Worm (Caenorhabditis elegans): ENCODE measurements around the gene sre-41.
A peak's percentile ranks its signal among the peaks of the same experiment; 100 is the strongest.

sre-41 gene

ce11 chrII:12380888-12381287 lies 7.2 kb upstream of the sre-41 start:
- TF ChIP-seq flt-1 (GFP tag; IDR thresholded peaks at IDR 0.05) (no peak), cog-1 (tag; optimal IDR thresholded peaks at IDR 0.05) (no peak), ztf-29 (GFP tag; IDR thresholded peaks at IDR 0.05) (no peak), med-1 (GFP tag; optimal IDR thresholded peaks at IDR 0.05; ENCODE audit: insufficient read depth) (no peak), klf-2 (GFP tag; conservative IDR thresholded peaks at IDR 0.05) (no peak), tab-1 (GFP tag; IDR thresholded peaks at IDR 0.05) (no peak), T22C8.4 (GFP tag; IDR thresholded peaks at IDR 0.05) (no peak), ref-1 (GFP tag; conservative IDR thresholded peaks at IDR 0.05) (no peak), ztf-23 (GFP tag; IDR thresholded peaks at IDR 0.05) (no peak)

DNA sequence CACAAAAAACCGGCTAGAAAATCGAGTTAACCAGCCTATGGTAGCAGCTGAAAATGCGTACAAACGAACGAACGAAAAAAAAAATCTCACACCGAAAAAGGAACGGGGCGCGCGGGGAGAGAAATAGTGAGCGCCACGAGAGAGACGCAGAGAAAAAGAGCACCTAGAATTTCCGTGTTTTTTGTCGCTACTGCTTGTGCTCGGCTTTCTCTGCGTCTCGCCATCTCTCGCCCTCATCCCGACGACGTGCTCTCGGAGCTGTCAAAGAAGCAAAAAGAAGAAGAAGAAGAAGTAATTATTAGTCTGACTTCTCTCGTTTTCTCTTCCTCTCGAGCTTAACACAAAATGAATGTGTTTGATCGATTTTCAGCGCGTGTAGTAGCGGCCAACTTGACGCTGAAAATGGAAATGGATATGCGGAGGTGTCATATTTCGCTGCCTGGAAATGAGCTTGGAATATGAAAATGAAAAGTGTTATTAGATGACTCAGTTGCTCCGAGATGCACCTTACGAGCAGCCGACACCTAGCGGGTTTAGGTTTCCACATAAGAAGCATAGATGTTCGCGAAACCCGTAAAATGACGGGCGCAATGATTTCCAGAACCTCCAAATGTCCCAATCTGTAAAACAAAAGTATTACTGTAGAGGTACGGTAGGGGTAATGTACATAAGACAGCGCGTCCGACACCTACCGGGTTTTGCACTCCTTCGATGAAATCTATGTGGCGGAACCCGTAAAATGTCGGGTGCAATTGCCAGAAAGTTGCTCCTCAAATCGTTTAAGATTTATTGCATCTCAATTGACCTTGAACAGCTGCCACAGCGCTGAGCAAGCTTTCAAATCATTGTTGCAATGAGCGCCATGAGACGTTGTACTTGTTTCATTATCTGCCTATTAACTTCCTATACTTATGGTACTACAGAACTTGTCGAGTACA lies 5.2 kb upstream of the sre-41 start, which contains the start of gene btb-14:
btb-14 (plus strand) TSS at position 839 of the 938 bp plus-strand sequence.
- TF ChIP-seq cog-1 (tag; optimal IDR thresholded peaks at IDR 0.05), result no peak

ce11 chrII:12385815-12386214 lies 2.3 kb upstream of the sre-41 start:
- TF ChIP-seq ref-1 (GFP tag; conservative IDR thresholded peaks at IDR 0.05) (no peak), cog-1 (tag; optimal IDR thresholded peaks at IDR 0.05) (no peak), med-1 (GFP tag; optimal IDR thresholded peaks at IDR 0.05; ENCODE audit: insufficient read depth) (no peak), T22C8.4 (GFP tag; IDR thresholded peaks at IDR 0.05) (no peak), tab-1 (GFP tag; IDR thresholded peaks at IDR 0.05) (no peak), klf-2 (GFP tag; conservative IDR thresholded peaks at IDR 0.05) (no peak)

ce11 chrII:12386781-12387180 lies 1.3 kb upstream of the sre-41 start, which contains the start of gene sre-42:
Gene sre-42 (minus strand): TSS chrII:12386881.
- TF ChIP-seq T22C8.4 (GFP tag; IDR thresholded peaks at IDR 0.05), result no peak
- TF ChIP-seq ref-1 (GFP tag; conservative IDR thresholded peaks at IDR 0.05), result no peak
- TF ChIP-seq klf-2 (GFP tag; conservative IDR thresholded peaks at IDR 0.05), result no peak
- TF ChIP-seq ztf-23 (GFP tag; IDR thresholded peaks at IDR 0.05), result no peak
- no peak for TF ChIP-seq ztf-29 (GFP tag; IDR thresholded peaks at IDR 0.05)
- TF ChIP-seq tab-1 (GFP tag; IDR thresholded peaks at IDR 0.05), result no peak
- TF ChIP-seq med-1 (GFP tag; optimal IDR thresholded peaks at IDR 0.05; ENCODE audit: insufficient read depth), result no peak
- TF ChIP-seq cog-1 (tag; optimal IDR thresholded peaks at IDR 0.05), result no peak
- TF ChIP-seq flt-1 (GFP tag; IDR thresholded peaks at IDR 0.05), result no peak

ce11 chrII:12387487-12387886 lies 593 bp upstream of the sre-41 start:
- no peak for TF ChIP-seq tab-1 (GFP tag; IDR thresholded peaks at IDR 0.05)
- TF ChIP-seq klf-2 (GFP tag; conservative IDR thresholded peaks at IDR 0.05), result no peak
- TF ChIP-seq cog-1 (tag; optimal IDR thresholded peaks at IDR 0.05), result no peak

- TF ChIP-seq ztf-23 (GFP tag; IDR thresholded peaks at IDR 0.05), result no peak
- TF ChIP-seq tab-1 (GFP tag; IDR thresholded peaks at IDR 0.05), result no peak
- TF ChIP-seq ztf-29 (GFP tag; IDR thresholded peaks at IDR 0.05), result no peak
- no peak for TF ChIP-seq flt-1 (GFP tag; IDR thresholded peaks at IDR 0.05)
- TF ChIP-seq klf-2 (GFP tag; conservative IDR thresholded peaks at IDR 0.05), result no peak
These were observed 1.7 kb downstream of the sre-41 start, which contains the start of gene Y57A10B.6 for ce11 chrII:12389783-12390182. Gene Y57A10B.6 (plus strand): TSS chrII:12390083.

DNA sequence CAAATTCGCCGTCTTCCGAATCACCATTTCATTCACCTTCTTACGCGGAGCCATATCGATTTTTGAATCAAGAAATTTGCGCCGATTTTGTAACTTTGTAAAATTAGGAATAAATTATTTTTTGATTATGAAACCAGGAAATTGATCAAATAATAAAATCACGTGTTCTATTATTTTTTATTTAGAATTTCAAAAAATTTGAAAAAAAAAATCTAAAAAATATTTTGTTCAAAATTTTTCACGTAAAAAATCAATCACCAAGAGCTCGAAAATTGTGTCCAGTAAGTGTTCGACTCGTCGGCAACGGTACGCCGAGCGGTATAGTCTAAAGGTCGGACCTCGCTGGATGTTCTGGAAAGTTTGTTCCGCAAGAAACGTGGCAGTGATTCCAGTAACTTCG lies 5.6 kb downstream of the sre-41 start, which contains the start of gene Y57A10B.7:
Y57A10B.7 (minus strand) TSS at position 101 of the 400 bp plus-strand sequence.
- no peak for TF ChIP-seq ztf-23 (GFP tag; IDR thresholded peaks at IDR 0.05)
- TF ChIP-seq klf-2 (GFP tag; conservative IDR thresholded peaks at IDR 0.05), result no peak
- TF ChIP-seq ztf-29 (GFP tag; IDR thresholded peaks at IDR 0.05), result no peak
- no peak for TF ChIP-seq T22C8.4 (GFP tag; IDR thresholded peaks at IDR 0.05)
- TF ChIP-seq tab-1 (GFP tag; IDR thresholded peaks at IDR 0.05), result no peak

ce11 chrII:12394138-12394537 lies 6.1 kb downstream of the sre-41 start:
- no peak for TF ChIP-seq ztf-23 (GFP tag; IDR thresholded peaks at IDR 0.05)
- peak; percentile 72; the same call in 1 of the 2 replicates for TF ChIP-seq T22C8.4 (GFP tag; IDR thresholded peaks at IDR 0.05)

ce11 chrII:12397656-12398055 lies 9.6 kb downstream of the sre-41 start, which contains the start of gene F57G9.7:
Gene F57G9.7 (minus strand): TSS chrII:12397756.
- TF ChIP-seq flt-1 (GFP tag; IDR thresholded peaks at IDR 0.05), result no peak
- TF ChIP-seq ztf-29 (GFP tag; IDR thresholded peaks at IDR 0.05), result no peak
- no peak for TF ChIP-seq klf-2 (GFP tag; conservative IDR thresholded peaks at IDR 0.05)
- TF ChIP-seq cog-1 (tag; optimal IDR thresholded peaks at IDR 0.05), result no peak
- TF ChIP-seq ref-1 (GFP tag; conservative IDR thresholded peaks at IDR 0.05), result no peak
- no peak for TF ChIP-seq tab-1 (GFP tag; IDR thresholded peaks at IDR 0.05)
- no peak for TF ChIP-seq ztf-23 (GFP tag; IDR thresholded peaks at IDR 0.05)
- no peak for TF ChIP-seq med-1 (GFP tag; optimal IDR thresholded peaks at IDR 0.05; ENCODE audit: insufficient read depth)
- TF ChIP-seq T22C8.4 (GFP tag; IDR thresholded peaks at IDR 0.05), result no peak

- TF ChIP-seq T22C8.4 (GFP tag; IDR thresholded peaks at IDR 0.05), result no peak
- no peak for TF ChIP-seq flt-1 (GFP tag; IDR thresholded peaks at IDR 0.05)
- no peak for TF ChIP-seq ztf-23 (GFP tag; IDR thresholded peaks at IDR 0.05)
- TF ChIP-seq ztf-29 (GFP tag; IDR thresholded peaks at IDR 0.05), result no peak
- no peak for TF ChIP-seq tab-1 (GFP tag; IDR thresholded peaks at IDR 0.05)
- no peak for TF ChIP-seq ref-1 (GFP tag; conservative IDR thresholded peaks at IDR 0.05)
- TF ChIP-seq klf-2 (GFP tag; conservative IDR thresholded peaks at IDR 0.05), result no peak
- TF ChIP-seq med-1 (GFP tag; optimal IDR thresholded peaks at IDR 0.05; ENCODE audit: insufficient read depth), result no peak
- no peak for TF ChIP-seq cog-1 (tag; optimal IDR thresholded peaks at IDR 0.05)
These were observed 13.7 kb downstream of the sre-41 start, which contains the start of gene sre-29 for ce11 chrII:12401791-12402190. Gene sre-29 (minus strand): TSS chrII:12401891.
